Worm (Caenorhabditis elegans) whole organism, dauer: ENCODE data around the gene Y60C6A.2.

Experiments
- unc-62 ChIP-seq: sonication (generic microtip); optimal IDR thresholded peaks from 2 replicates; lab custom pipeline; 2017; ENCODE audit warnings: missing biosample characterization, missing genetic modification reagents, missing genetic modification characterization

The Y60C6A.2 gene

DNA sequence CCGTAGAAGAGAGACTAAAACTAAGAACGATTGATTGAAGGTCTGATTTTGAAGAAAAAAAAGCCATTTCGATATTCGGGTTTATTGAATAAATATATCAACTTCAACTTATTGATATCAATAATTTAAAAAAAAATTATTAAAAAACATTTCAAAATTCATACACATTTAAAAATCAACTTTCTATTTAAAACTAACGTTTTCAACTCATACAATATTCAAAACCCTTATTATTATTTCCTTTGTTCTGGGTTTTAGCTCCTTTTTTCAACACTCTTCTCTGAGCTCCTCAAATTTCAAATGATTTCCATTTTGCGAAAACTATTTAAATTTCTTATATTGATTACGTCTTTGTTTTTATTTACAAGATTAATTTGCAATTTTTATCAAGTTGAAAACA is 40.0 kb downstream of the Y60C6A.2 start, which contains the start of gene C18G1.7:
C18G1.7 (plus strand) TSS at position 301 of the 400 bp plus-strand sequence.
- no peak for TF ChIP-seq unc-62 (GFP tag; lab: Kevin White, UChicago)

DNA sequence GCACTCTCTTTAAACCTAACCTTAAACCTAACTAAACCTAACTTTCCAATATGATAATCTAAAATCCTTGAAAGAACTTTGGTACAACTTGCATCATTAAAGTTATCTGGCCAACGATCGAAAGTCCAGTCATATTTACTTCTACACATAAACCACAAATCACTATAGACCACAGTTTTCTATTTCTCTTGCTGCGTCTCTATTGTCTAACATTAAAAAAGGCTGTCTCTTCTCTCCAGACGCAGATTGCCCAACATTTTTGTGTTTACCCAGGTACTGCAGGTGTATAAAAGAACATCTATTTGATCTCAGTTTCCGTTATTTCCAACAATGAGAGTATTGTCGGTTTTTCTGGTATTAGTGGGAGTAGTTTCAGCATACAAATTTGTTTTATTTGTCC is 43.0 kb downstream of the Y60C6A.2 start, which contains the start of gene ugt-61:
ugt-61 (plus strand) TSS at position 233 of the 400 bp plus-strand sequence.
- no peak for TF ChIP-seq unc-62 (GFP tag; lab: Kevin White, UChicago)

DNA sequence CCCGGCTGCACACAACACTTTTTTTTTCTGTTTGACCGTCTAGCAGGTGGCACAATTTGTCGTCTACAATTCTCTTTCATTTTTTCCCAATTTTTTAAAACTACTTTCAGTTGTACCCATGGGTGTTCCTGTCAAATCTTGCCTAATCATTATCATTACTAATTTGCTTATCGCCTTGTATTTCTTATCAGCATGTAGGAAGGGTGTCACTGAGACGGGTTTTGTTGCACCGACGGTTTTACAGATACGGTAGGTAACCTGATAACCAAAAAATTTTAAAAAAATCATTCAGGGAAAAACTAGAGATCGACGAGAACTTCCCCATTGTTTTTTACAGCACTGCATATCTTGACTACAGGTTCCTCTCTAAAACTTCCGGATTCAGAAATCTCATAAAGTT is 47.5 kb downstream of the Y60C6A.2 start, which contains the start of gene F39G3.2:
F39G3.2 (plus strand) TSS at position 105 of the 400 bp plus-strand sequence.
- TF ChIP-seq unc-62 (GFP tag; lab: Kevin White, UChicago) = no peak
